Worm (Caenorhabditis elegans): ENCODE measurements around the gene lap-2.
A peak's percentile ranks its signal among the peaks of the same experiment; 100 is the strongest.

Gene lap-2

DNA sequence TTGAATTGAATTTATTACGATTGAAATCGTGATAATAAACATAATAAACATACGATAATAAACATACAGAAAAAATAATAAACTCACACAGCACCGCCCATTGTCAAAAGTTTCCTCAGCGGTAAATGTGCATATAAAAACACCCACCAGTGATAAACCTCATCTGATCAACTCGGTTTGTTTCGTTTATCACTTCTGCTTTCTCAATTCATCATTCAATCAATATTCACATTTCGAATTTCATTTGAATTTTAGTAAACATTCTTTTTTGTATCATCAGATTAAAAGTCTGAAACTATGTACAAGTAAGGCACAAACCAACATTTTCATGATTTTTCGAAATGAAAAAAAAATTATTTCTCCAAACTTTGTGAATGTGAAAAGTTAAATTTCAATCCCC is 30.4 kb upstream of the lap-2 start, which contains the start of gene try-10:
Gene try-10 (minus strand): TSS at position 101 of the 400 bp plus-strand sequence.
- TF ChIP-seq madf-5 (GFP tag; IDR thresholded peaks at IDR 0.05) (no peak), dmd-9 (GFP tag; IDR thresholded peaks at IDR 0.05) (no peak), dve-1 (tag; optimal IDR thresholded peaks at IDR 0.05; ENCODE audit: insufficient read depth) (no peak), nhr-25 (tag; optimal IDR thresholded peaks at IDR 0.05; ENCODE audit: borderline replicate concordance, insufficient read depth) (no peak), lir-3 (tag; optimal IDR thresholded peaks at IDR 0.05) (no peak), daf-8 (GFP tag; IDR thresholded peaks at IDR 0.05) (no peak), gei-8 (GFP tag; optimal IDR thresholded peaks at IDR 0.05) (no peak), T26A8.4 (GFP tag; IDR thresholded peaks at IDR 0.05) (no peak), set-16 (GFP tag; IDR thresholded peaks at IDR 0.05) (no peak), pqm-1 (tag; optimal IDR thresholded peaks at IDR 0.05) (no peak), dmd-6 (GFP tag; IDR thresholded peaks at IDR 0.05) (no peak), cey-2 (tag; optimal IDR thresholded peaks at IDR 0.05; ENCODE audit: borderline replicate concordance, insufficient read depth) (no peak), F44E2.7 (GFP tag; IDR thresholded peaks at IDR 0.05) (no peak), nhr-11 (tag; optimal IDR thresholded peaks at IDR 0.05) (no peak), T20F7.1 (GFP tag; optimal IDR thresholded peaks at IDR 0.05) (no peak), nhr-41 (GFP tag; IDR thresholded peaks at IDR 0.05) (no peak), ceh-82 (tag; optimal IDR thresholded peaks at IDR 0.05) (no peak)

DNA sequence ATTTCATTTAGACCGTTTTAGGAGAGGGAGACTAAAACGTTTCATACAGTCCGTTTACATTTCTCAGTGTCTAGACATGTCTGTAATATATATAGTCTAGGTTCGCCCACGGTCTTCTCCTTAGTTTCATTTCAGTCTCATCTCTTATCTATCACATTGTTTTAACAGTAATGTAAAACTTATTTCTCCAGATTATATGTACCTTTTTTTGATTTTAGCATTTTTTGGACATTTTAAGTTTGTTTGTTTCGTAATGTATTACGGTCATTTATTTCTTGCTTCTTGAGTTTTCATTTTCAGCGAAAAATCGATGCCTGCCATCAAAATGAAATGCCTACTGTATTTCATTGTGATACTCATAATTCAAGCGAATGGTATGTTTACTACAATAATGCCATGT is 29.7 kb upstream of the lap-2 start, which contains the start of gene F15B9.6:
Gene F15B9.6 (plus strand): TSS at position 301 of the 400 bp plus-strand sequence.
- TF ChIP-seq rbr-2 (tag; optimal IDR thresholded peaks at IDR 0.05) (no peak), snpc-4 (tag; optimal IDR thresholded peaks at IDR 0.05) (no peak), spr-3 (GFP tag; optimal IDR thresholded peaks at IDR 0.05) (no peak), zip-2 (tag; optimal IDR thresholded peaks at IDR 0.05) (no peak), cey-2 (tag; optimal IDR thresholded peaks at IDR 0.05; ENCODE audit: borderline replicate concordance, insufficient read depth) (no peak), ceh-32 (tag; optimal IDR thresholded peaks at IDR 0.05; ENCODE audit: poor library complexity) (no peak), zfp-3 (GFP tag; conservative IDR thresholded peaks at IDR 0.05) (no peak), lin-39 (tag; optimal IDR thresholded peaks at IDR 0.05) (no peak), mdt-29 (GFP tag; IDR thresholded peaks at IDR 0.05) (no peak), lin-38 (GFP tag; IDR thresholded peaks at IDR 0.05) (no peak), gei-8 (GFP tag; optimal IDR thresholded peaks at IDR 0.05) (no peak), ZK546.5 (tag; optimal IDR thresholded peaks at IDR 0.05) (no peak), mxl-3 (GFP tag; optimal IDR thresholded peaks at IDR 0.05) (no peak), zfp-2 (tag; optimal IDR thresholded peaks at IDR 0.05) (no peak), set-16 (GFP tag; IDR thresholded peaks at IDR 0.05) (no peak), unc-62 (GFP tag; optimal IDR thresholded peaks at IDR 0.05 in 1 of 2) (no peak), unc-62 (tag; optimal IDR thresholded peaks at IDR 0.05) (no peak), lin-1 (GFP tag; IDR thresholded peaks at IDR 0.05) (no peak), nhr-10 (tag; optimal IDR thresholded peaks at IDR 0.05) (no peak)

DNA sequence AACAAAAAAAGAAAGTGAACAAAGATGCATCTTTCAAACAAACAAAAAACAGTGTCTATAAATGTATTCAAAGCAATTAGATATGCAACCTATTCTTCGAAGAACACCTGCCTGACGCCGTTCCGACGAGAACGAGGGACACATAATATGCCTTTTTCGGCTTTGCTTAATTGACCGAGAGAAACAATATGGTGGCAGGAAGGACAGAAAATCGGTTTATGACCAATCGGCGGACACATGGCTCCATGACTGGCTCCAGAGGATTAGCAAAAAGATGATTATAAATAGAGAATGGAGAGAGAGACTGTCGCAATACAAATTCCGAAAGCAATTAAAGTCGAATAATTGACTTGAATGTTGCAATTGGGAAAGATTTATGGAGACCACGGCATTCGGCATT is 25.3 kb upstream of the lap-2 start:
- no peak for TF ChIP-seq daf-12 (tag; optimal IDR thresholded peaks at IDR 0.05)
- TF ChIP-seq aha-1 (tag), result peak; percentile 65
- no peak for TF ChIP-seq skn-1 (tag; optimal IDR thresholded peaks at IDR 0.05)
- TF ChIP-seq ztf-11 (tag; optimal IDR thresholded peaks at IDR 0.05), result no peak
- no peak for TF ChIP-seq hif-1 (tag; optimal IDR thresholded peaks at IDR 0.05)
- TF ChIP-seq daf-8 (GFP tag; IDR thresholded peaks at IDR 0.05), result no peak

DNA sequence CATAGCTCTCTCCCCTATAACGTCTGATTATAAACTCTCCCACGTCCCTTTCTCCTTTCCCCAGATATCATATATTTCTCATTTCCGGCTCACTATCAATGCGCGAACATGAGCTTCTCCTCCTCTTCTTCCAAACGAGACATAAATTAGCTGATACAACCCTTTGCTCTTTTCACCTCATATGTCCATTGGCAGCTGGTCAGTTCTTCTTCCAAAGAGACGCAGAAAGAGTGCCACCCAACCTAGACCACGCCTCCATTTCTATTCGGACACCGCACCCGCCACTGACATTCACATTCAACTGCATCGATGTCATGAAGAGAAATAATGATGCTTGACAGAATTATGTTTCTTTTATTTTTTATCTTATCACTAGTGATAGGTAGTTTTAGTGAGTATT is 24.8 kb upstream of the lap-2 start, which contains the start of gene fmi-1:
Gene fmi-1 (plus strand): TSS at position 301 of the 400 bp plus-strand sequence.
- TF ChIP-seq rbr-2 (tag; optimal IDR thresholded peaks at IDR 0.05) (no peak), aha-1 (tag) (peak; percentile 49)
